Fruit fly (Drosophila melanogaster) whole organism, embryonic: ENCODE measurements around the gene CG7985.

Source experiments
- Atf6 ChIP-seq: fragments of 200-800 bp; sonication (Bioruptor generic); IDR thresholded peaks from 2 replicates; pipeline ENCODE4 v1.3.6; 2022; ENCODE audit warnings: missing biosample characterization, missing genetic modification characterization
- B-H1 ChIP-seq: fragments of 200-800 bp; sonication (Bioruptor generic); IDR thresholded peaks from 3 replicates; pipeline ENCODE4 v1.3.6; 2022; ENCODE audit warnings: missing biosample characterization, missing genetic modification characterization
- C15 ChIP-seq: fragments of 200-800 bp; sonication (Bioruptor generic); IDR thresholded peaks from 3 replicates; pipeline ENCODE4 v1.3.6; 2022; ENCODE audit warnings: missing biosample characterization, missing genetic modification characterization
- CG10267 ChIP-seq: fragments of 200-800 bp; sonication (Bioruptor generic); optimal IDR thresholded peaks from 2 replicates; lab custom pipeline; 2018; ENCODE audit warnings: missing biosample characterization, mild to moderate bottlenecking, missing genetic modification characterization, moderate library complexity
- CG10274 ChIP-seq: fragments of 200-800 bp; sonication (Bioruptor generic); optimal IDR thresholded peaks from 3 replicates; lab custom pipeline; 2017; ENCODE audit warnings: missing biosample characterization, mild to moderate bottlenecking, missing genetic modification characterization
- CG10565 ChIP-seq: fragments of 200-800 bp; sonication (Bioruptor generic); optimal IDR thresholded peaks from 3 replicates; lab custom pipeline; 2016; ENCODE audit warnings: missing biosample characterization, mild to moderate bottlenecking, missing genetic modification characterization
- CG10979 ChIP-seq: fragments of 200-800 bp; sonication (Bioruptor generic); optimal IDR thresholded peaks from 2 replicates; lab custom pipeline; 2018; ENCODE audit warnings: missing biosample characterization, mild to moderate bottlenecking, missing genetic modification characterization, moderate library complexity
- CG12104 ChIP-seq: fragments of 200-800 bp; sonication (Bioruptor generic); optimal IDR thresholded peaks from 3 replicates; lab custom pipeline; 2016; ENCODE audit warnings: missing biosample characterization, missing genetic modification characterization
- CG12219 ChIP-seq: fragments of 200-800 bp; sonication (Bioruptor generic); optimal IDR thresholded peaks from 3 replicates; lab custom pipeline; 2018; ENCODE audit warnings: missing biosample characterization, mild to moderate bottlenecking, missing genetic modification characterization
- CG1529 ChIP-seq: fragments of 200-800 bp; sonication (Bioruptor generic); optimal IDR thresholded peaks from 3 replicates; lab custom pipeline; 2018; ENCODE audit warnings: missing biosample characterization, missing genetic modification characterization
- CG15514 ChIP-seq: fragments of 200-800 bp; sonication (Bioruptor generic); optimal IDR thresholded peaks from 3 replicates; lab custom pipeline; 2017; ENCODE audit warnings: missing biosample characterization, missing genetic modification characterization, mild to moderate bottlenecking, moderate library complexity, missing genetic modification reagents
- CG17328 ChIP-seq: fragments of 200-800 bp; sonication (Bioruptor generic); IDR thresholded peaks from 2 replicates; pipeline ENCODE4 v1.3.6; 2022; ENCODE audit warnings: missing biosample characterization, missing genetic modification characterization
- CG17361 ChIP-seq: fragments of 200-800 bp; sonication (Bioruptor generic); IDR thresholded peaks from 3 replicates; pipeline ENCODE4 v1.3.6; 2022; ENCODE audit warnings: missing biosample characterization, missing genetic modification characterization
- CG2202 ChIP-seq: fragments of 200-800 bp; sonication (Bioruptor generic); optimal IDR thresholded peaks from 2 replicates; lab custom pipeline; 2018; ENCODE audit warnings: missing biosample characterization, mild to moderate bottlenecking, missing genetic modification characterization
- CG2875 ChIP-seq: fragments of 200-800 bp; sonication (Bioruptor generic); optimal IDR thresholded peaks from 2 replicates; lab custom pipeline; 2017; ENCODE audit warnings: missing biosample characterization, mild to moderate bottlenecking, missing genetic modification characterization, missing genetic modification reagents
- CG42726 ChIP-seq: fragments of 200-800 bp; sonication (Bioruptor generic); IDR thresholded peaks from 2 replicates; pipeline ENCODE4 v1.3.6; 2022; ENCODE audit warnings: missing biosample characterization, missing genetic modification characterization; ENCODE audit not compliant: partially characterized antibody
- CG6175 ChIP-seq: fragments of 200-800 bp; sonication (Bioruptor generic); IDR thresholded peaks from 3 replicates; pipeline ENCODE4 v1.3.6; 2022; ENCODE audit warnings: missing biosample characterization, missing genetic modification characterization
- CG7786 ChIP-seq: fragments of 200-800 bp; sonication (Bioruptor generic); optimal IDR thresholded peaks from 2 replicates; lab custom pipeline; 2016; ENCODE audit warnings: missing biosample characterization, missing genetic modification characterization
- CG7839 ChIP-seq: fragments of 200-800 bp; sonication (Bioruptor generic); optimal IDR thresholded peaks from 3 replicates; lab custom pipeline; 2018; ENCODE audit warnings: missing biosample characterization, mild to moderate bottlenecking, missing genetic modification characterization, moderate library complexity
- CG8924 ChIP-seq: fragments of 200-800 bp; optimal IDR thresholded peaks from 3 replicates; lab custom pipeline; 2019; ENCODE audit warnings: missing biosample characterization, mild to moderate bottlenecking, missing genetic modification characterization, moderate library complexity
- Dll ChIP-seq: fragments of 200-800 bp; sonication (Bioruptor generic); IDR thresholded peaks from 4 replicates; pipeline ENCODE4 v1.3.6; 2022; ENCODE audit warnings: missing biosample characterization, missing genetic modification characterization; ENCODE audit not compliant: partially characterized antibody
- Doc3 ChIP-seq: fragments of 200-800 bp; sonication (Bioruptor generic); IDR thresholded peaks from 3 replicates; pipeline ENCODE4 v1.3.6; 2022; ENCODE audit warnings: missing biosample characterization, missing genetic modification characterization; ENCODE audit not compliant: partially characterized antibody
- E2f2 ChIP-seq: fragments of 200-800 bp; sonication (Bioruptor generic); IDR thresholded peaks from 2 replicates; pipeline ENCODE4 v1.3.6; 2022; ENCODE audit warnings: missing biosample characterization, missing genetic modification characterization
- Eip74EF ChIP-seq, 2 experiments: fragments of 200-800 bp in 1 of 2; fragments of >200 bp in 1 of 2; sonication (Bioruptor generic) in 1 of 2; optimal IDR thresholded peaks; 2 replicates each; lab custom pipeline; 2017 to 2019; ENCODE audit warnings: missing biosample characterization in 2 of 2, missing genetic modification characterization in 2 of 2, mild to moderate bottlenecking in 1 of 2, moderate library complexity in 1 of 2
- Fer2 ChIP-seq: fragments of 200-800 bp; sonication (Bioruptor generic); optimal IDR thresholded peaks from 2 replicates; lab custom pipeline; 2018; ENCODE audit warnings: missing biosample characterization, mild to moderate bottlenecking, missing genetic modification characterization, moderate library complexity
- Lhr ChIP-seq: fragments of 200-800 bp; sonication (Bioruptor generic); optimal IDR thresholded peaks from 3 replicates; lab custom pipeline; 2017; ENCODE audit warnings: mild to moderate bottlenecking, missing biosample characterization, missing genetic modification reagents, missing genetic modification characterization
- MESR4 ChIP-seq: fragments of 200-800 bp; sonication (Bioruptor generic); optimal IDR thresholded peaks from 2 replicates; lab custom pipeline; 2018; ENCODE audit warnings: missing biosample characterization, mild to moderate bottlenecking, missing genetic modification characterization, moderate library complexity
- MTF-1 ChIP-seq: fragments of 200-800 bp; sonication (Bioruptor generic); optimal IDR thresholded peaks from 2 replicates; lab custom pipeline; 2018; ENCODE audit warnings: missing biosample characterization, mild to moderate bottlenecking, missing genetic modification characterization, borderline replicate concordance
- Mrtf ChIP-seq: fragments of 200-800 bp; sonication (Bioruptor generic); IDR thresholded peaks from 3 replicates; pipeline ENCODE4 v1.3.6; 2022; ENCODE audit warnings: missing biosample characterization, missing genetic modification characterization
- NC2α ChIP-seq: fragments of 200-800 bp; sonication (Bioruptor generic); optimal IDR thresholded peaks from 2 replicates; lab custom pipeline; 2016; ENCODE audit warnings: missing biosample characterization, missing genetic modification characterization
- ap ChIP-seq: fragments of 200-800 bp; sonication (Bioruptor generic); IDR thresholded peaks from 2 replicates; pipeline ENCODE4 v1.3.6; 2022; ENCODE audit warnings: missing biosample characterization, missing genetic modification characterization
- caup ChIP-seq: fragments of 200-800 bp; sonication (Bioruptor generic); optimal IDR thresholded peaks from 3 replicates; lab custom pipeline; 2017; ENCODE audit warnings: missing biosample characterization, mild to moderate bottlenecking, missing genetic modification characterization, moderate library complexity; ENCODE audit not compliant: severe bottlenecking
- chinmo ChIP-seq: fragments of 200-800 bp; sonication (Bioruptor generic); IDR thresholded peaks from 4 replicates; pipeline ENCODE4 v1.3.6; 2022; ENCODE audit warnings: missing biosample characterization, missing genetic modification characterization; ENCODE audit not compliant: partially characterized antibody
- chn ChIP-seq: fragments of 200-800 bp; sonication (Bioruptor generic); optimal IDR thresholded peaks from 2 replicates; lab custom pipeline; 2016; ENCODE audit warnings: missing biosample characterization, missing genetic modification characterization
- corto ChIP-seq: fragments of 200-800 bp; sonication (Bioruptor generic); optimal IDR thresholded peaks from 2 replicates; lab custom pipeline; 2016; ENCODE audit warnings: missing biosample characterization, mild to moderate bottlenecking, missing genetic modification characterization, moderate library complexity
- crc ChIP-seq: fragments of 200-800 bp; sonication (Bioruptor generic); optimal IDR thresholded peaks from 2 replicates; lab custom pipeline; 2016; ENCODE audit warnings: missing biosample characterization, missing genetic modification characterization
- dimm ChIP-seq: fragments of 200-800 bp; sonication (Bioruptor generic); IDR thresholded peaks from 2 replicates; pipeline ENCODE4 v1.3.6; 2022; ENCODE audit warnings: missing biosample characterization, missing genetic modification characterization
- dmrt11E ChIP-seq: fragments of 200-800 bp; sonication (Bioruptor generic); optimal IDR thresholded peaks from 3 replicates; lab custom pipeline; 2018; ENCODE audit warnings: missing biosample characterization, mild to moderate bottlenecking, missing genetic modification characterization, moderate library complexity
- ftz-f1 ChIP-seq: fragments of 200-800 bp; sonication (Bioruptor generic); optimal IDR thresholded peaks from 2 replicates; lab custom pipeline; 2016; ENCODE audit warnings: missing biosample characterization, missing genetic modification characterization
- jing ChIP-seq: fragments of 200-800 bp; sonication (Bioruptor generic); optimal IDR thresholded peaks from 2 replicates; lab custom pipeline; 2018; ENCODE audit warnings: missing biosample characterization, mild to moderate bottlenecking, missing genetic modification characterization
- kni ChIP-seq: fragments of 200-800 bp; sonication (Bioruptor generic); optimal IDR thresholded peaks from 3 replicates; lab custom pipeline; 2017; ENCODE audit warnings: mild to moderate bottlenecking, missing biosample characterization, missing genetic modification reagents, missing genetic modification characterization
- lab ChIP-seq: fragments of 200-800 bp; sonication (Bioruptor generic); optimal IDR thresholded peaks from 3 replicates; lab custom pipeline; 2017; ENCODE audit warnings: missing biosample characterization, missing genetic modification characterization, mild to moderate bottlenecking, moderate library complexity, missing genetic modification reagents
- lbe ChIP-seq: fragments of 200-800 bp; sonication (Bioruptor generic); optimal IDR thresholded peaks from 2 replicates; lab custom pipeline; 2016; ENCODE audit warnings: missing biosample characterization, mild to moderate bottlenecking, missing genetic modification characterization
- org-1 ChIP-seq: fragments of 200-800 bp; sonication (Bioruptor generic); optimal IDR thresholded peaks from 2 replicates; lab custom pipeline; 2017; ENCODE audit warnings: missing biosample characterization, missing genetic modification characterization
- pb ChIP-seq: fragments of 200-800 bp; sonication (Bioruptor generic); optimal IDR thresholded peaks from 3 replicates; lab custom pipeline; 2016; ENCODE audit warnings: missing biosample characterization, missing genetic modification characterization
- sd ChIP-seq: fragments of 200-800 bp; sonication (Bioruptor generic); optimal IDR thresholded peaks from 3 replicates; lab custom pipeline; 2018; ENCODE audit warnings: missing biosample characterization, mild to moderate bottlenecking, missing genetic modification characterization, moderate library complexity
- sens-2 ChIP-seq: fragments of 200-800 bp; sonication (Bioruptor generic); IDR thresholded peaks from 2 replicates; pipeline ENCODE4 v1.3.6; 2022; ENCODE audit warnings: missing biosample characterization, missing genetic modification characterization
- tna ChIP-seq: fragments of 200-800 bp; sonication (Bioruptor generic); IDR thresholded peaks from 2 replicates; pipeline ENCODE4 v1.3.6; 2022; ENCODE audit warnings: missing biosample characterization, missing genetic modification characterization; ENCODE audit not compliant: partially characterized antibody

Gene CG7985

DNA sequence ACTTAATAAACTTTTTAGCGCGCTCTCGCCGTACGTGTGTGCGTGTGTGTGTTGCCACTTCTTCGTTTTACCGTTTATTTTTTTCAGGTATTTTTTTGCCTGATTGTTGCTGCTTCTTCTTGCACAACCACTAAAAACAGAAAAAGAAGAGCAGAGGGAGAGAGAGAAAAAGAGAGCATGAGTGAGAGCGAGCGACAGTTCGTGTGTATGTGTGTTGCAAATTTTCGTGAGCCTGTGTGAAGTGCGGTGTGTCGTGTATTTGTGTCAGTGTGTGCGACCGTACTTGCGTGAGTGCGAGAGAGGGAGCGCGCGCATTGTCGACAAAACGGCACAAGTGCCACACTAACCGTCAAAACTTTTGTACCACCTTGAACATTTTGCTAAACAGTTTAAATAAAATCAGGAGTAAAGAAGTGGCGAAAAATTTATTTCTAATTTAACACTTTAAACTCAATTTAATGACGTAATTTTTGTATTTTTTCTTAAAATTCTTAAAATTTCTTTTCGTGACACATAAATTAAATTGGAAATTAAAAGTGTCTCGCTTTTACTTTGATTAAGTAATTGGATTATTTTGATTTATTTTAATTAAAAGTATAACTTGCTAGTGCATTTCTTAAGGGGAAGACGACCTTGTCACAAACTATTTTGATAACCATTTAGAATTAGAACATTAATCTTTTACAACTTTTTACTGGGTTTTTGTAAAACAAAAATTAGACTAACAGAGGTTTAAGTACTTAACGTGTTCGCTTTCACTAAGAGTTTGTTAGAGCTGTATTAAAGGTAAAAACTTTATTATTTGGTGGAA is 2.5 kb upstream of the CG7985 start (continued):
- TF ChIP-seq CG10565 (GFP tag; lab: Kevin White, UChicago) (no peak), CG2875 (GFP tag; lab: Kevin White, UChicago) (peak; percentile 13), CG7839 (tag; lab: Kevin White, UChicago) (peak; percentile 61), CG7786 (peak; percentile 26), Mrtf (no peak), CG10274 (peak; percentile 57), Doc3 (no peak), corto (GFP tag; lab: Kevin White, UChicago) (peak; percentile 8), tna (GFP tag; lab: Robert Waterston, UW) (no peak), chn (GFP tag; lab: Kevin White, UChicago) (no peak), chinmo (GFP tag; lab: Robert Waterston, UW) (no peak), CG17361 (no peak), CG6175 (GFP tag; lab: Robert Waterston, UW) (no peak), E2f2 (no peak), Lhr (no peak), CG10979 (tag; lab: Kevin White, UChicago) (peak; percentile 49), sens-2 (GFP tag; lab: Robert Waterston, UW) (no peak), CG42726 (GFP tag; lab: Robert Waterston, UW) (no peak), lab (GFP tag; lab: Kevin White, UChicago) (peak; percentile 48), sd (tag; lab: Kevin White, UChicago) (peak; percentile 81), CG12104 (GFP tag; lab: Kevin White, UChicago) (peak; percentile 59), crc (no peak), C15 (GFP tag; lab: Robert Waterston, UW) (no peak), ftz-f1 (no peak), NC2α (no peak), dimm (GFP tag; lab: Robert Waterston, UW) (no peak), CG1529 (GFP tag; lab: Kevin White, UChicago) (peak; percentile 38), Eip74EF (GFP tag; optimal IDR thresholded peaks at IDR 0.05; lab: Kevin White, UChicago) (no peak), MTF-1 (GFP tag; lab: Kevin White, UChicago) (no peak), kni (GFP tag; lab: Kevin White, UChicago) (peak; percentile 55), CG12219 (GFP tag; lab: Kevin White, UChicago) (no peak), CG15514 (GFP tag; lab: Kevin White, UChicago) (no peak), ap (GFP tag; lab: Robert Waterston, UW) (no peak), B-H1 (GFP tag; lab: Robert Waterston, UW) (no peak), Dll (no peak), pb (GFP tag; lab: Kevin White, UChicago) (no peak), Atf6 (GFP tag; lab: Robert Waterston, UW) (no peak), MESR4 (GFP tag; lab: Kevin White, UChicago) (peak; percentile 40), CG10267 (tag; lab: Kevin White, UChicago) (peak; percentile 55), org-1 (GFP tag; lab: Kevin White, UChicago) (peak; percentile 31), jing (no peak), CG2202 (tag; lab: Kevin White, UChicago) (no peak), Fer2 (tag; lab: Kevin White, UChicago) (peak; percentile 23), dmrt11E (tag; lab: Kevin White, UChicago) (peak; percentile 57), CG8924 (tag; lab: Kevin White, UChicago) (peak; percentile 62), CG17328 (GFP tag; lab: Robert Waterston, UW) (no peak), caup (GFP tag; lab: Kevin White, UChicago) (peak; percentile 34), lbe (peak; percentile 86)
